Worm (Caenorhabditis elegans): ENCODE results near the gene srw-119.

srw-119 gene

ce11 chrV:2996105-2996504 lies 3.5 kb downstream of the srw-119 start, which contains the start of gene srw-120:
Gene srw-120 (minus strand): TSS chrV:2996205.
- TF ChIP-seq ama-1 (optimal IDR thresholded peaks at IDR 0.05) (no peak), hnd-1 (tag; optimal IDR thresholded peaks at IDR 0.05) (no peak), F13C5.2 (tag; optimal IDR thresholded peaks at IDR 0.05) (no peak), B0310.2 (tag; optimal IDR thresholded peaks at IDR 0.05) (no peak), ceh-13 (GFP tag; optimal IDR thresholded peaks at IDR 0.05) (no peak), scrt-1 (GFP tag; IDR thresholded peaks at IDR 0.05) (no peak), ets-7 (tag; optimal IDR thresholded peaks at IDR 0.05) (no peak), tbx-11 (GFP tag; IDR thresholded peaks at IDR 0.05) (no peak), aly-1 (tag; optimal IDR thresholded peaks at IDR 0.05) (no peak)

- TF ChIP-seq ceh-36 (tag; optimal IDR thresholded peaks at IDR 0.05) (no peak), ets-7 (tag; optimal IDR thresholded peaks at IDR 0.05) (no peak), flt-1 (GFP tag; IDR thresholded peaks at IDR 0.05) (no peak), aly-1 (tag; optimal IDR thresholded peaks at IDR 0.05) (no peak), tbx-37 (GFP tag; conservative IDR thresholded peaks at IDR 0.05) (no peak), ceh-13 (GFP tag; optimal IDR thresholded peaks at IDR 0.05) (no peak), F13C5.2 (tag; optimal IDR thresholded peaks at IDR 0.05) (no peak), hmg-4 (GFP tag; optimal IDR thresholded peaks at IDR 0.05) (no peak), pes-1 (GFP tag; IDR thresholded peaks at IDR 0.05) (no peak)
These were observed 5.8 kb downstream of the srw-119 start, which contains the start of gene srw-115 for ce11 chrV:2993816-2994215. Gene srw-115 (minus strand): TSS chrV:2993916.

ce11 chrV:2992060-2992459 lies 7.6 kb downstream of the srw-119 start:
- TF ChIP-seq hmg-4 (GFP tag; optimal IDR thresholded peaks at IDR 0.05) (no peak), aly-1 (tag; optimal IDR thresholded peaks at IDR 0.05) (no peak), hmbx-1 (tag; optimal IDR thresholded peaks at IDR 0.05) (no peak), tbx-37 (GFP tag; conservative IDR thresholded peaks at IDR 0.05) (no peak), pes-1 (GFP tag; IDR thresholded peaks at IDR 0.05) (no peak), tbx-11 (GFP tag; IDR thresholded peaks at IDR 0.05) (no peak), flt-1 (GFP tag; IDR thresholded peaks at IDR 0.05) (no peak), ama-1 (optimal IDR thresholded peaks at IDR 0.05) (no peak)

ce11 chrV:2991485-2991884 lies 8.2 kb downstream of the srw-119 start, which contains the start of gene srw-121:
Gene srw-121 (minus strand): TSS chrV:2991585.
- TF ChIP-seq ceh-36 (tag; optimal IDR thresholded peaks at IDR 0.05) (no peak), tbx-37 (GFP tag; conservative IDR thresholded peaks at IDR 0.05) (no peak), scrt-1 (GFP tag; IDR thresholded peaks at IDR 0.05) (no peak), F13C5.2 (tag; optimal IDR thresholded peaks at IDR 0.05) (no peak), sea-1 (GFP tag; conservative IDR thresholded peaks at IDR 0.05) (no peak), hnd-1 (tag; optimal IDR thresholded peaks at IDR 0.05) (no peak)

- no peak for TF ChIP-seq ceh-36 (tag; optimal IDR thresholded peaks at IDR 0.05)
- no peak for TF ChIP-seq sea-1 (GFP tag; conservative IDR thresholded peaks at IDR 0.05)
- no peak for TF ChIP-seq ets-7 (tag; optimal IDR thresholded peaks at IDR 0.05)
- no peak for TF ChIP-seq flt-1 (GFP tag; IDR thresholded peaks at IDR 0.05)
- TF ChIP-seq tra-4 (tag; optimal IDR thresholded peaks at IDR 0.05) = no peak
- no peak for TF ChIP-seq pes-1 (GFP tag; IDR thresholded peaks at IDR 0.05)
- no peak for TF ChIP-seq hnd-1 (tag; optimal IDR thresholded peaks at IDR 0.05)
- no peak for TF ChIP-seq hmbx-1 (tag; optimal IDR thresholded peaks at IDR 0.05)
- no peak for TF ChIP-seq hmg-4 (GFP tag; optimal IDR thresholded peaks at IDR 0.05)
- no peak for TF ChIP-seq ama-1 (optimal IDR thresholded peaks at IDR 0.05)
- no peak for TF ChIP-seq tbx-37 (GFP tag; conservative IDR thresholded peaks at IDR 0.05)
- no peak for TF ChIP-seq aly-1 (tag; optimal IDR thresholded peaks at IDR 0.05)
- no peak for TF ChIP-seq F13C5.2 (tag; optimal IDR thresholded peaks at IDR 0.05)
These were observed 12.2 kb downstream of the srw-119 start, which contains the start of gene srh-85 for ce11 chrV:2987407-2987806. Gene srh-85 (minus strand): TSS chrV:2987507.

- TF ChIP-seq F13C5.2 (tag; optimal IDR thresholded peaks at IDR 0.05) (no peak), pes-1 (GFP tag; IDR thresholded peaks at IDR 0.05) (no peak), tra-4 (tag; optimal IDR thresholded peaks at IDR 0.05) (no peak), sea-1 (GFP tag; conservative IDR thresholded peaks at IDR 0.05) (no peak), tbx-11 (GFP tag; IDR thresholded peaks at IDR 0.05) (no peak), flt-1 (GFP tag; IDR thresholded peaks at IDR 0.05) (no peak), hnd-1 (tag; optimal IDR thresholded peaks at IDR 0.05) (no peak), ama-1 (optimal IDR thresholded peaks at IDR 0.05) (no peak), tbx-37 (GFP tag; conservative IDR thresholded peaks at IDR 0.05) (no peak)
These were observed 14.3 kb downstream of the srw-119 start, which contains the start of gene srw-139 for ce11 chrV:2985309-2985708. Gene srw-139 (minus strand): TSS chrV:2985409.

ce11 chrV:2983351-2983750 lies 16.3 kb downstream of the srw-119 start, which contains the start of gene srw-117:
Gene srw-117 (minus strand): TSS chrV:2983451.
- TF ChIP-seq hmg-4 (GFP tag; optimal IDR thresholded peaks at IDR 0.05) (no peak), ama-1 (optimal IDR thresholded peaks at IDR 0.05) (no peak), hmbx-1 (tag; optimal IDR thresholded peaks at IDR 0.05) (no peak)

- no peak for TF ChIP-seq scrt-1 (GFP tag; IDR thresholded peaks at IDR 0.05)
- no peak for TF ChIP-seq hmbx-1 (tag; optimal IDR thresholded peaks at IDR 0.05)
- no peak for TF ChIP-seq tra-4 (tag; optimal IDR thresholded peaks at IDR 0.05)
- TF ChIP-seq hnd-1 (tag; optimal IDR thresholded peaks at IDR 0.05) = no peak
- TF ChIP-seq tbx-11 (GFP tag; IDR thresholded peaks at IDR 0.05) = no peak
- no peak for TF ChIP-seq B0310.2 (tag; optimal IDR thresholded peaks at IDR 0.05)
- no peak for TF ChIP-seq ceh-13 (GFP tag; optimal IDR thresholded peaks at IDR 0.05)
- no peak for TF ChIP-seq aly-1 (tag; optimal IDR thresholded peaks at IDR 0.05)
- no peak for TF ChIP-seq F13C5.2 (tag; optimal IDR thresholded peaks at IDR 0.05)
- no peak for TF ChIP-seq ama-1 (optimal IDR thresholded peaks at IDR 0.05)
- TF ChIP-seq pes-1 (GFP tag; IDR thresholded peaks at IDR 0.05) = no peak
- TF ChIP-seq hmg-4 (GFP tag; optimal IDR thresholded peaks at IDR 0.05) = no peak
These were observed 19.7 kb downstream of the srw-119 start, which contains the start of gene srw-118 for ce11 chrV:2979978-2980377. Gene srw-118 (minus strand): TSS chrV:2980078.
